Fruit fly (Drosophila melanogaster) whole organism, embryonic: Measurements from ENCODE around the gene ATPsynbeta.
A peak's percentile ranks its signal among the peaks of the same experiment; 100 is the strongest.

ENCODE experiments used
- B-H1 ChIP-seq: fragments of 200-800 bp; sonication (Bioruptor generic); IDR thresholded peaks from 3 replicates; pipeline ENCODE4 v1.3.6; 2022; ENCODE audit warnings: missing biosample characterization, missing genetic modification characterization
- CG10979 ChIP-seq: fragments of 200-800 bp; sonication (Bioruptor generic); optimal IDR thresholded peaks from 2 replicates; lab custom pipeline; 2018; ENCODE audit warnings: missing biosample characterization, mild to moderate bottlenecking, missing genetic modification characterization, moderate library complexity
- CG12104 ChIP-seq: fragments of 200-800 bp; sonication (Bioruptor generic); optimal IDR thresholded peaks from 3 replicates; lab custom pipeline; 2016; ENCODE audit warnings: missing biosample characterization, missing genetic modification characterization
- CG12299 ChIP-seq: fragments of 200-800 bp; sonication (Bioruptor generic); optimal IDR thresholded peaks from 2 replicates; lab custom pipeline; 2018; ENCODE audit warnings: missing biosample characterization, mild to moderate bottlenecking, missing genetic modification characterization
- CG13624 ChIP-seq: fragments of 200-800 bp; sonication (Bioruptor generic); optimal IDR thresholded peaks from 2 replicates; lab custom pipeline; 2016; ENCODE audit warnings: missing biosample characterization, missing genetic modification characterization
- CG1529 ChIP-seq: fragments of 200-800 bp; sonication (Bioruptor generic); optimal IDR thresholded peaks from 3 replicates; lab custom pipeline; 2018; ENCODE audit warnings: missing biosample characterization, missing genetic modification characterization
- CG17612 ChIP-seq: fragments of 200-800 bp; sonication (Bioruptor generic); IDR thresholded peaks from 2 replicates; pipeline ENCODE4 v1.3.6; 2022; ENCODE audit warnings: missing biosample characterization, missing genetic modification characterization
- CG18764 ChIP-seq: fragments of 200-800 bp; sonication (Bioruptor generic); optimal IDR thresholded peaks from 3 replicates; lab custom pipeline; 2016; ENCODE audit warnings: missing biosample characterization, missing genetic modification characterization
- CG7372 ChIP-seq: fragments of 200-800 bp; sonication (Bioruptor generic); IDR thresholded peaks from 2 replicates; pipeline ENCODE4 v1.3.6; 2022; ENCODE audit warnings: missing biosample characterization, missing genetic modification characterization
- CG8944 ChIP-seq: fragments of 200-800 bp; sonication (Bioruptor generic); optimal IDR thresholded peaks from 3 replicates; lab custom pipeline; 2016; ENCODE audit warnings: missing biosample characterization, missing genetic modification characterization
- CG9876 ChIP-seq: fragments of 200-800 bp; sonication (Bioruptor generic); optimal IDR thresholded peaks from 2 replicates; lab custom pipeline; 2016; ENCODE audit warnings: missing biosample characterization, missing genetic modification characterization
- CHES-1-like ChIP-seq: fragments of 200-800 bp; sonication (Bioruptor generic); optimal IDR thresholded peaks from 2 replicates; lab custom pipeline; 2016; ENCODE audit warnings: missing biosample characterization, missing genetic modification characterization
- CkIIα-i1 ChIP-seq: fragments of 200-800 bp; sonication (Bioruptor generic); IDR thresholded peaks from 2 replicates; pipeline ENCODE4 v1.3.6; 2022; ENCODE audit warnings: missing biosample characterization, missing genetic modification characterization
- CrebB ChIP-seq: fragments of 200-800 bp; sonication (Bioruptor generic); optimal IDR thresholded peaks from 3 replicates; lab custom pipeline; 2018; ENCODE audit warnings: missing biosample characterization, mild to moderate bottlenecking, missing genetic modification characterization
- Dad ChIP-seq: fragments of 200-800 bp; sonication (Bioruptor generic); optimal IDR thresholded peaks from 3 replicates; lab custom pipeline; 2016; ENCODE audit warnings: missing biosample characterization, missing genetic modification characterization
- E2f2 ChIP-seq: fragments of 200-800 bp; sonication (Bioruptor generic); IDR thresholded peaks from 2 replicates; pipeline ENCODE4 v1.3.6; 2022; ENCODE audit warnings: missing biosample characterization, missing genetic modification characterization
- Gsc ChIP-seq: fragments of 200-800 bp; sonication (Bioruptor generic); IDR thresholded peaks from 2 replicates; pipeline ENCODE4 v1.3.6; 2022; ENCODE audit warnings: missing biosample characterization, missing genetic modification characterization
- Hr51 ChIP-seq, 2 experiments: fragments of 200-800 bp; sonication (Bioruptor generic); optimal IDR thresholded peaks; 2 replicates in 1 of 2; 3 replicates in 1 of 2; lab custom pipeline; 2016 to 2018; ENCODE audit warnings: missing biosample characterization in 2 of 2, missing genetic modification characterization in 2 of 2, mild to moderate bottlenecking in 1 of 2, moderate library complexity in 1 of 2
- MESR4 ChIP-seq: fragments of 200-800 bp; sonication (Bioruptor generic); optimal IDR thresholded peaks from 2 replicates; lab custom pipeline; 2018; ENCODE audit warnings: missing biosample characterization, mild to moderate bottlenecking, missing genetic modification characterization, moderate library complexity
- Max ChIP-seq: fragments of 200-800 bp; sonication (Bioruptor generic); optimal IDR thresholded peaks from 2 replicates; lab custom pipeline; 2016; ENCODE audit warnings: missing biosample characterization, mild to moderate bottlenecking, missing genetic modification characterization
- Meics ChIP-seq: fragments of 200-800 bp; sonication (Bioruptor generic); optimal IDR thresholded peaks from 2 replicates; lab custom pipeline; 2017; ENCODE audit warnings: missing biosample characterization, mild to moderate bottlenecking, missing genetic modification characterization
- Neu2 ChIP-seq: fragments of 200-800 bp; sonication (Bioruptor generic); optimal IDR thresholded peaks from 3 replicates; lab custom pipeline; 2016; ENCODE audit warnings: missing biosample characterization, missing genetic modification characterization, borderline replicate concordance
- Nf-YA ChIP-seq: fragments of 200-800 bp; sonication (Bioruptor generic); IDR thresholded peaks from 2 replicates; pipeline ENCODE4 v1.3.6; 2022; ENCODE audit warnings: missing biosample characterization, missing genetic modification characterization
- Sry-δ ChIP-seq: fragments of 200-800 bp; sonication (Bioruptor generic); optimal IDR thresholded peaks from 2 replicates; lab custom pipeline; 2016; ENCODE audit warnings: missing biosample characterization, missing genetic modification characterization
- Stat92E ChIP-seq, 3 experiments: fragments of >200 bp in 2 of 3; fragments of 200-800 bp in 1 of 3; sonication (Bioruptor generic) in 1 of 3; optimal IDR thresholded peaks; 2 replicates each; lab custom pipeline; 2017 to 2019; ENCODE audit warnings: missing biosample characterization in 3 of 3, missing genetic modification characterization in 3 of 3, mild to moderate bottlenecking in 1 of 3, moderate library complexity in 1 of 3
- ab ChIP-seq: fragments of 200-800 bp; sonication (Bioruptor generic); optimal IDR thresholded peaks from 2 replicates; lab custom pipeline; 2016; ENCODE audit warnings: missing biosample characterization, missing genetic modification characterization
- abd-A ChIP-seq: fragments of 200-800 bp; sonication (Bioruptor generic); optimal IDR thresholded peaks from 3 replicates; lab custom pipeline; 2019; ENCODE audit warnings: missing biosample characterization, mild to moderate bottlenecking, missing genetic modification characterization, moderate library complexity
- bab2 ChIP-seq: fragments of 200-800 bp; sonication (Bioruptor generic); optimal IDR thresholded peaks from 2 replicates; lab custom pipeline; 2016; ENCODE audit warnings: missing biosample characterization, missing genetic modification characterization
- bcd ChIP-seq: fragments of 200-800 bp; sonication (Bioruptor generic); optimal IDR thresholded peaks from 2 replicates; lab custom pipeline; 2017; ENCODE audit warnings: missing biosample characterization, mild to moderate bottlenecking, missing genetic modification characterization
- bsh ChIP-seq, 2 experiments: fragments of 200-800 bp; sonication (Bioruptor generic); optimal IDR thresholded peaks; 2 replicates each; lab custom pipeline; 2017 to 2018; ENCODE audit warnings: mild to moderate bottlenecking in 2 of 2, missing biosample characterization in 2 of 2, missing genetic modification characterization in 2 of 2, moderate library complexity in 1 of 2
- chm ChIP-seq: fragments of 200-800 bp; sonication (Bioruptor generic); IDR thresholded peaks from 2 replicates; pipeline ENCODE4 v1.3.6; 2022; ENCODE audit warnings: missing biosample characterization, missing genetic modification characterization
- jumu ChIP-seq: fragments of 200-800 bp; sonication (Bioruptor generic); optimal IDR thresholded peaks from 3 replicates; lab custom pipeline; 2016; ENCODE audit warnings: missing biosample characterization, missing genetic modification characterization
- ken ChIP-seq: fragments of 200-800 bp; sonication (Bioruptor generic); IDR thresholded peaks from 3 replicates; pipeline ENCODE4 v1.3.6; 2022; ENCODE audit warnings: missing biosample characterization, missing genetic modification characterization
- kni ChIP-seq: fragments of 200-800 bp; sonication (Bioruptor generic); optimal IDR thresholded peaks from 3 replicates; lab custom pipeline; 2017; ENCODE audit warnings: mild to moderate bottlenecking, missing biosample characterization, missing genetic modification reagents, missing genetic modification characterization
- lola ChIP-seq, 3 experiments: fragments of >200 bp in 2 of 3; fragments of 200-800 bp in 1 of 3; sonication (Bioruptor generic) in 1 of 3; optimal IDR thresholded peaks; 2 replicates each; lab custom pipeline; 2017 to 2019; ENCODE audit warnings: missing biosample characterization in 3 of 3, missing genetic modification characterization in 3 of 3, mild to moderate bottlenecking in 1 of 3, moderate library complexity in 1 of 3
- lov ChIP-seq, 2 experiments: fragments of 200-800 bp in 1 of 2; fragments of >200 bp in 1 of 2; sonication (Bioruptor generic) in 1 of 2; IDR thresholded peaks in 1 of 2; optimal IDR thresholded peaks in 1 of 2; 2 replicates in 1 of 2; 3 replicates in 1 of 2; pipeline versions ENCODE4 v1.3.6 to Lab custom; 2017 to 2022; ENCODE audit warnings: missing biosample characterization in 1 of 2, missing genetic modification characterization in 1 of 2
- pum ChIP-seq: fragments of 200-800 bp; sonication (Bioruptor generic); optimal IDR thresholded peaks from 2 replicates; lab custom pipeline; 2016; ENCODE audit warnings: missing biosample characterization, missing genetic modification characterization
- repo ChIP-seq: fragments of 200-800 bp; sonication (Bioruptor generic); optimal IDR thresholded peaks from 2 replicates; lab custom pipeline; 2016; ENCODE audit warnings: missing biosample characterization, missing genetic modification characterization
- sens ChIP-seq: fragments of 200-800 bp; sonication (Bioruptor generic); peaks from one replicate; lab custom pipeline; 2016; ENCODE audit warnings: missing biosample characterization, missing genetic modification characterization
- sima ChIP-seq: fragments of 200-800 bp; sonication (Bioruptor generic); optimal IDR thresholded peaks from 2 replicates; lab custom pipeline; 2016; ENCODE audit warnings: missing biosample characterization, missing genetic modification characterization
- sisA ChIP-seq: fragments of 200-800 bp; sonication (Bioruptor generic); IDR thresholded peaks from 2 replicates; pipeline ENCODE4 v1.3.6; 2022; ENCODE audit warnings: missing biosample characterization, missing genetic modification characterization
- sqz ChIP-seq: fragments of 200-800 bp; sonication (Bioruptor generic); optimal IDR thresholded peaks from 3 replicates; lab custom pipeline; 2018; ENCODE audit warnings: missing biosample characterization, mild to moderate bottlenecking, missing genetic modification characterization
- ssp ChIP-seq: fragments of 200-800 bp; sonication (Bioruptor generic); IDR thresholded peaks from 2 replicates; pipeline ENCODE4 v1.3.6; 2022; ENCODE audit warnings: missing biosample characterization, missing genetic modification characterization
- tio ChIP-seq: fragments of 200-800 bp; sonication (Bioruptor generic); optimal IDR thresholded peaks from 2 replicates; lab custom pipeline; 2017; ENCODE audit warnings: missing biosample characterization, missing genetic modification characterization, inconsistent platforms
- tll ChIP-seq, 2 experiments: fragments of 200-800 bp in 1 of 2; fragments of >200 bp in 1 of 2; sonication (Bioruptor generic) in 1 of 2; optimal IDR thresholded peaks; 2 replicates each; lab custom pipeline; 2017 to 2019; ENCODE audit warnings: missing biosample characterization in 2 of 2, missing genetic modification characterization in 2 of 2, mild to moderate bottlenecking in 1 of 2, moderate library complexity in 1 of 2
- zfh1 ChIP-seq: fragments of 200-800 bp; sonication (Bioruptor generic); IDR thresholded peaks from 3 replicates; pipeline ENCODE4 v1.3.6; 2022; ENCODE audit warnings: missing biosample characterization, missing genetic modification characterization

ATPsynbeta gene

dm6 chr4:1031137-1031536 is at the start of gene ATPsynbeta:
Gene ATPsynbeta, plus strand, starts transcription at chr4:1031484.
- TF ChIP-seq tio (GFP tag; lab: Kevin White, UChicago) (peak; percentile 24), lola (GFP tag; optimal IDR thresholded peaks at IDR 0.05; lab: Kevin White, UChicago) (peak in 1 of 3 experiments; percentile 75), Sry-δ (GFP tag; lab: Kevin White, UChicago) (no peak), sens (GFP tag; lab: Kevin White, UChicago) (peak; percentile 34), CrebB (tag; lab: Kevin White, UChicago) (no peak), CG10979 (tag; lab: Kevin White, UChicago) (no peak), tll (GFP tag; optimal IDR thresholded peaks at IDR 0.05; lab: Kevin White, UChicago) (no peak), Stat92E (GFP tag; optimal IDR thresholded peaks at IDR 0.05; lab: Kevin White, UChicago) (peak in 1 of 3 experiments; percentile 71), CG12104 (GFP tag; lab: Kevin White, UChicago) (no peak)

- TF ChIP-seq pum (GFP tag; lab: Kevin White, UChicago) (peak; percentile 63), CG13624 (GFP tag; lab: Kevin White, UChicago) (peak; percentile 66), lov (optimal IDR thresholded peaks at IDR 0.05; lab: Kevin White, UChicago) (no peak), lov (GFP tag; IDR thresholded peaks at IDR 0.05; lab: Robert Waterston, UW) (0 out of 3 replicates have a peak, but pooled peaks have one; percentile 52), chm (peak; percentile 76; the same call in 1 of the 2 replicates), CG1529 (GFP tag; lab: Kevin White, UChicago) (peak; percentile 70), Hr51 (GFP tag; optimal IDR thresholded peaks at IDR 0.05; lab: Kevin White, UChicago) (peak; percentile 26 to 74), sqz (GFP tag; lab: Kevin White, UChicago) (no peak), bcd (peak; percentile 65), CG18764 (GFP tag; lab: Kevin White, UChicago) (peak; percentile 69), CkIIα-i1 (no peak), Meics (GFP tag; lab: Kevin White, UChicago) (peak; percentile 55), E2f2 (GFP tag; lab: Robert Waterston, UW) (peak; percentile 48; the same call in 1 of the 2 replicates), CG8944 (GFP tag; lab: Kevin White, UChicago) (peak; percentile 64), ab (GFP tag; lab: Kevin White, UChicago) (no peak), CG9876 (GFP tag; lab: Kevin White, UChicago) (peak; percentile 7), Max (peak; percentile 47), kni (GFP tag; lab: Kevin White, UChicago) (peak; percentile 5), jumu (GFP tag; lab: Kevin White, UChicago) (peak; percentile 70), bab2 (GFP tag; lab: Kevin White, UChicago) (peak; percentile 72), Stat92E (GFP tag; optimal IDR thresholded peaks at IDR 0.05; lab: Kevin White, UChicago) (no peak), CHES-1-like (GFP tag; lab: Kevin White, UChicago) (peak; percentile 48), tio (GFP tag; lab: Kevin White, UChicago) (peak; percentile 70), ssp (no peak), B-H1 (GFP tag; lab: Robert Waterston, UW) (peak; percentile 59; the same call in 2 of the 3 replicates), CG17612 (GFP tag; lab: Robert Waterston, UW) (no peak), zfh1 (GFP tag; lab: Robert Waterston, UW) (peak; percentile 83), CG7372 (0 out of 2 replicates have a peak, but pooled peaks have one; percentile 17), bsh (GFP tag; optimal IDR thresholded peaks at IDR 0.05; lab: Kevin White, UChicago) (peak in 1 of 2 experiments; percentile 91), Dad (GFP tag; lab: Kevin White, UChicago) (peak; percentile 63), sisA (no peak), ken (GFP tag; lab: Robert Waterston, UW) (no peak), abd-A (tag; lab: Kevin White, UChicago) (peak; percentile 18), Gsc (GFP tag; lab: Robert Waterston, UW) (no peak), sima (GFP tag; lab: Kevin White, UChicago) (peak; percentile 5), CG12299 (peak; percentile 42), CG10979 (tag; lab: Kevin White, UChicago) (peak; percentile 85), MESR4 (GFP tag; lab: Kevin White, UChicago) (no peak), Nf-YA (GFP tag; lab: Robert Waterston, UW) (peak; percentile 62), Neu2 (GFP tag; lab: Kevin White, UChicago) (no peak), repo (peak; percentile 70)
These were observed 48.4 kb upstream of the ATPsynbeta start for dm6 chr4:982791-983407.
